Worm (Caenorhabditis elegans) whole organism, mixed stage, embryonic: ENCODE data around the gene smoc-1.

ENCODE experiments used
- blmp-1 ChIP-seq: fragments of 150-350 bp; optimal IDR thresholded peaks from 2 replicates; lab custom pipeline; 2014; ENCODE audit warnings: missing biosample characterization, missing genetic modification characterization
- ceh-39 ChIP-seq: fragments of 150-350 bp; optimal IDR thresholded peaks from 2 replicates; lab custom pipeline; 2014; ENCODE audit warnings: missing biosample characterization, missing genetic modification characterization
- ceh-83 ChIP-seq: fragments of 200-800 bp; sonication (Bioruptor generic); optimal IDR thresholded peaks from 2 replicates; lab custom pipeline; 2018; ENCODE audit warnings: mild to moderate bottlenecking, missing genetic modification characterization, missing compliant biosample characterization
- ces-1 ChIP-seq: fragments of 150-350 bp; optimal IDR thresholded peaks from 2 replicates; lab custom pipeline; 2014; ENCODE audit warnings: missing biosample characterization, missing genetic modification reagents, missing genetic modification characterization
- cnd-1 ChIP-seq: fragments of 200-800 bp; sonication (Bioruptor generic); optimal IDR thresholded peaks from 2 replicates; lab custom pipeline; 2018; ENCODE audit warnings: mild to moderate bottlenecking, missing genetic modification characterization, missing compliant biosample characterization
- drap-1 ChIP-seq: fragments of 200-800 bp; sonication (Bioruptor generic); optimal IDR thresholded peaks from 3 replicates; lab custom pipeline; 2018; ENCODE audit warnings: mild to moderate bottlenecking, missing genetic modification characterization, missing compliant biosample characterization
- elt-3 ChIP-seq: fragments of 150-350 bp; optimal IDR thresholded peaks from 2 replicates; lab custom pipeline; 2014; ENCODE audit warnings: missing biosample characterization, missing genetic modification characterization
- flh-1 ChIP-seq: fragments of 200-800 bp; sonication (Bioruptor generic); optimal IDR thresholded peaks from 2 replicates; lab custom pipeline; 2018; ENCODE audit warnings: mild to moderate bottlenecking, missing genetic modification characterization, moderate library complexity, missing compliant biosample characterization
- ham-2 ChIP-seq: fragments of 200-800 bp; sonication (Bioruptor generic); optimal IDR thresholded peaks from 2 replicates; lab custom pipeline; 2018; ENCODE audit warnings: mild to moderate bottlenecking, missing genetic modification characterization, missing compliant biosample characterization
- hlh-1 ChIP-seq: fragments of 150-350 bp; optimal IDR thresholded peaks from 2 replicates; lab custom pipeline; 2014; ENCODE audit warnings: missing biosample characterization, missing genetic modification reagents, missing genetic modification characterization
- lin-13 ChIP-seq: fragments of 150-350 bp; optimal IDR thresholded peaks from 2 replicates; lab custom pipeline; 2014; ENCODE audit warnings: missing biosample characterization, missing genetic modification characterization
- lin-32 ChIP-seq: fragments of 200-800 bp; sonication (Bioruptor generic); optimal IDR thresholded peaks from 2 replicates; lab custom pipeline; 2018; ENCODE audit warnings: mild to moderate bottlenecking, missing genetic modification characterization, missing compliant biosample characterization
- lsy-2 ChIP-seq: fragments of 150-350 bp; optimal IDR thresholded peaks from 2 replicates; lab custom pipeline; 2014; ENCODE audit warnings: missing biosample characterization, missing genetic modification characterization
- mab-5 ChIP-seq: fragments of 150-350 bp; optimal IDR thresholded peaks from 2 replicates; lab custom pipeline; 2014; ENCODE audit warnings: missing biosample characterization, missing genetic modification characterization
- mep-1 ChIP-seq: fragments of 150-350 bp; optimal IDR thresholded peaks from 2 replicates; lab custom pipeline; 2017; ENCODE audit warnings: missing biosample characterization, missing genetic modification reagents, missing genetic modification characterization, inconsistent platforms
- mls-2 ChIP-seq: sonication (generic microtip); optimal IDR thresholded peaks from 2 replicates; lab custom pipeline; 2016; ENCODE audit warnings: mild to moderate bottlenecking, missing genetic modification characterization, moderate library complexity, missing compliant biosample characterization
- nhr-12 ChIP-seq: fragments of 150-350 bp; optimal IDR thresholded peaks from 2 replicates; lab custom pipeline; 2014; ENCODE audit warnings: missing biosample characterization, missing genetic modification characterization
- nhr-2 ChIP-seq: fragments of 150-350 bp; optimal IDR thresholded peaks from 2 replicates; lab custom pipeline; 2014; ENCODE audit warnings: missing biosample characterization, missing genetic modification characterization
- nhr-237 ChIP-seq: fragments of 150-350 bp; optimal IDR thresholded peaks from 2 replicates; lab custom pipeline; 2014; ENCODE audit warnings: missing biosample characterization, missing genetic modification characterization
- nhr-76 ChIP-seq: sonication (generic microtip); optimal IDR thresholded peaks from 2 replicates; lab custom pipeline; 2017; ENCODE audit warnings: missing biosample characterization, missing genetic modification characterization
- pha-4 ChIP-seq: fragments of 150-350 bp; optimal IDR thresholded peaks from 2 replicates; lab custom pipeline; 2018; ENCODE audit warnings: missing biosample characterization, missing genetic modification reagents, missing genetic modification characterization
- sem-2 ChIP-seq: fragments of 200-800 bp; sonication (Bioruptor generic); optimal IDR thresholded peaks from 2 replicates; lab custom pipeline; 2018; ENCODE audit warnings: mild to moderate bottlenecking, missing genetic modification characterization, missing compliant biosample characterization
- snpc-4 ChIP-seq: fragments of 150-350 bp; optimal IDR thresholded peaks from 2 replicates; lab custom pipeline; 2014; ENCODE audit warnings: missing biosample characterization, missing genetic modification characterization
- sptf-1 ChIP-seq: sonication (generic microtip); optimal IDR thresholded peaks from 2 replicates; lab custom pipeline; 2017; ENCODE audit warnings: mild to moderate bottlenecking, missing genetic modification characterization, moderate library complexity, missing compliant biosample characterization
- tbx-8 ChIP-seq: fragments of 200-800 bp; sonication (Bioruptor generic); optimal IDR thresholded peaks from 2 replicates; lab custom pipeline; 2018; ENCODE audit warnings: mild to moderate bottlenecking, missing genetic modification characterization, moderate library complexity, missing compliant biosample characterization
- unc-120 ChIP-seq: sonication (generic microtip); optimal IDR thresholded peaks from 2 replicates; lab custom pipeline; 2017; ENCODE audit warnings: missing genetic modification characterization, missing compliant biosample characterization; ENCODE audit not compliant: poor library complexity, severe bottlenecking
- unc-39 ChIP-seq: fragments of 150-350 bp; optimal IDR thresholded peaks from 2 replicates; lab custom pipeline; 2014; ENCODE audit warnings: missing biosample characterization, missing genetic modification characterization
- zip-8 ChIP-seq: fragments of 150-350 bp; optimal IDR thresholded peaks from 2 replicates; lab custom pipeline; 2014; ENCODE audit warnings: missing biosample characterization, missing genetic modification characterization
- ztf-11 ChIP-seq: fragments of 150-350 bp; optimal IDR thresholded peaks from 2 replicates; lab custom pipeline; 2014; ENCODE audit warnings: missing biosample characterization, missing genetic modification characterization

Gene smoc-1

DNA sequence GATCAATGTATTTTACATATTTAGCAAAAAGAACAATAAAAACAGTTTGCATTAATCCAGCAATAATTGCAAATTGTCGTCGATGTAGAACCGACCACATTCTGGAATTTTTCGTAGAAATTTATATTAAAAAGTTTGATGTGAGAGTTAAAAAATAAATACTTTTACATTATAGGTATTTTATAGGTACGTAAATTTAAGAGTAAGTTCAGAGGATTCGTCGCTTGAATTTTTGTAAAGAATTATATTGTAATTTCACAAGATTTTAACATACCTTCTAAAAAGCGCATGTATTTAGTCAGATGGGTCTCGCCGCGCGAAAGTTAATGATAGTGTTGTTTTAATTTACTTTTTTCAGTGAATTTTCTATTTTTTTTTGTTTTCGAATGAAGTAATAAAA lies 27.4 kb upstream of the smoc-1 start, which contains the start of gene rhr-2:
rhr-2 (minus strand) TSS at position 101 of the 400 bp plus-strand sequence.
- TF ChIP-seq ces-1 (GFP tag; lab: Kevin White, UChicago), result no peak
- no peak for TF ChIP-seq mab-5 (tag; lab: Kevin White, UChicago)
- TF ChIP-seq nhr-76, result no peak
- no peak for TF ChIP-seq ceh-83 (GFP tag; lab: Kevin White, UChicago)
- TF ChIP-seq lsy-2 (tag; lab: Kevin White, UChicago), result no peak
- TF ChIP-seq sem-2, result no peak
- TF ChIP-seq cnd-1 (tag; lab: Kevin White, UChicago), result no peak
- no peak for TF ChIP-seq flh-1
- no peak for TF ChIP-seq sptf-1 (tag; lab: Kevin White, UChicago)
- no peak for TF ChIP-seq nhr-237 (tag; lab: Kevin White, UChicago)
- TF ChIP-seq drap-1 (GFP tag; lab: Kevin White, UChicago), result no peak

DNA sequence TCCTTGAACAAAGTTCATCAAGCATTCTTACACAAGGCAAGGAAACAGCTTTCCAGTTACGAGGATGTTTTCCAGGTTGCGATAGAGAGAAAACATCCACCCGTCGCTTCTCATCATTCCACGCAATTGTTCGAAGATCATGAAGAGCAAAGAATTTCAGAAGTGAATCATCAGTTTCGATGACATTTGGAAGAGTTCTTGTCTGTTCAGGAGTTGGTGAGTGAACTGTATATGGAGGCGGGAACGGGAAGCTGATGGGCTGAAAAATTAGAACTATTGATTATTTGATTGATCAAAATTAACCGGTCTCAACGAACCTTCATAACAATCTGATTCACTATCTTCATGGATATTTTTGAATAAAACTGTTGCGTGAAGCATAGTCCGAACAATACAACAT lies 25.4 kb upstream of the smoc-1 start:
- TF ChIP-seq mab-5 (tag; lab: Kevin White, UChicago), result no peak
- TF ChIP-seq zip-8 (tag; lab: Kevin White, UChicago), result no peak
- TF ChIP-seq, all 35 proteins: peak for 0

DNA sequence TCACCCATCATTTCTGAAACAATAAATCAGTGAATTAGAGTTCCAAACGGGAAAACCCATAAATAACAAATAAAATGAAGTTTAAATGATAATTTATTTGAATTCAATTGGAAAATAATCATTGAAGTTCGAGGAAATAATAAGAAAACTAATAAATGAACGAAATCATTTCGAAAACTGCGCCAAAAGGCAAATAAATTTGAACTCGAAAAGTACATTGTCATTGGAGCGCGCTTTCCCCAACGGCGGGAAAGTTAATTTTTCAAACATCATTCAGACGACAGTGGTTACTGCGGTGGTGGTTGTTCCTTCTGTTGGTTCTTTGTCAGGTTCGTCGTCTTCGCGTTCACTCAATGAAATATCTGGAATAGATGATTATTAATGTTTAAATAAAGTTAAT lies 24.0 kb upstream of the smoc-1 start, which contains the start of gene npp-22:
npp-22 (minus strand) TSS at position 13 of the 400 bp plus-strand sequence.
- TF ChIP-seq unc-39 (no peak), mep-1 (tag; lab: Kevin White, UChicago) (peak; percentile 58)
- TF ChIP-seq, all 35 proteins: peak for 1

DNA sequence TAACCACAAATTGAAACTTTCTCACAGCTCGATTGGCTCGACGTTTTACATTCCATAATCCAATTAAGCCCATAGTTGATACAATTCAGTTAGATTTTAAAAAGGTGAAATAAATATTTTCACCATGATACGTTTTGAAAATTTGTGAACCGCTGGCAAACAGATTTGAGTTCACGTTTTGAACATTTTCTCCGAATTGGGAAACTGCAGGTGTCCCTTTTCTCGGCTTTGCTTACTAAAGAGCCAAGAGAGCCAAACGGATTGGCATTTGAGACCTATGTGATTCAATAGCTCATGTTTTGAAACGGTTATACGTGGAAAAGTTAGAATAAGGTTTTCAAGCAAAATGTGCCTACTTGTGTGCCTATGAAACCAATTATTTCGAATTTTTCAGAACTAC lies 20.6 kb upstream of the smoc-1 start, which contains the start of gene spe-42:
spe-42 (minus strand) TSS at position 101 of the 400 bp plus-strand sequence.
- TF ChIP-seq nhr-12 (tag; lab: Kevin White, UChicago) (no peak), unc-120 (tag; lab: Kevin White, UChicago) (no peak), snpc-4 (tag; lab: Kevin White, UChicago) (no peak), lsy-2 (tag; lab: Kevin White, UChicago) (no peak), flh-1 (no peak)

DNA sequence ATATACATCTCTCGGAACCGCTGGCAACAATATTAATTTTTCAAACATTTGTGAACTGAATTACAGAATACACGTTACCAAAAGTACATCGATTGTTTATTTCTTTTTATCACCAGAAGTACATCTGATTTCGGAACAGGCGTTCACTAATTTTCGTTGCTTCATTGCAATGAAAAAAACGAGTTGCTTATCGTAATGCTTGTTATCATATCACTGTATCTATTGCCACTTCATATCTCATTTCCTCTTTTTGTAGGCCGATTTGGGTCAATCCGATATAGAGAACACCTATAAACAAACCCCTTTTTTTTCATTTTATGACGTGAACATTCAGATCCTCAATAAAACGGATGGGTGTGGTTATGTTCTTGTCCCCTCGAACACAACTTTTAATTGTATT lies 20.1 kb upstream of the smoc-1 start:
- TF ChIP-seq flh-1, result no peak
- no peak for TF ChIP-seq nhr-12 (tag; lab: Kevin White, UChicago)
- no peak for TF ChIP-seq ceh-39 (tag; lab: Kevin White, UChicago)
- TF ChIP-seq elt-3 (tag; lab: Kevin White, UChicago), result no peak
- TF ChIP-seq nhr-237 (tag; lab: Kevin White, UChicago), result no peak
- no peak for TF ChIP-seq mab-5 (tag; lab: Kevin White, UChicago)
- no peak for TF ChIP-seq hlh-1
- TF ChIP-seq drap-1 (GFP tag; lab: Kevin White, UChicago), result no peak
- no peak for TF ChIP-seq ces-1 (GFP tag; lab: Kevin White, UChicago)
- TF ChIP-seq snpc-4 (tag; lab: Kevin White, UChicago), result no peak
- no peak for TF ChIP-seq nhr-2 (tag; lab: Kevin White, UChicago)
- TF ChIP-seq lin-32, result no peak
- TF ChIP-seq zip-8 (tag; lab: Kevin White, UChicago), result no peak
- TF ChIP-seq sptf-1 (tag; lab: Kevin White, UChicago), result no peak
- no peak for TF ChIP-seq mep-1 (tag; lab: Kevin White, UChicago)
- TF ChIP-seq pha-4 (tag; lab: Kevin White, UChicago), result no peak
- no peak for TF ChIP-seq ham-2 (GFP tag; lab: Kevin White, UChicago)

DNA sequence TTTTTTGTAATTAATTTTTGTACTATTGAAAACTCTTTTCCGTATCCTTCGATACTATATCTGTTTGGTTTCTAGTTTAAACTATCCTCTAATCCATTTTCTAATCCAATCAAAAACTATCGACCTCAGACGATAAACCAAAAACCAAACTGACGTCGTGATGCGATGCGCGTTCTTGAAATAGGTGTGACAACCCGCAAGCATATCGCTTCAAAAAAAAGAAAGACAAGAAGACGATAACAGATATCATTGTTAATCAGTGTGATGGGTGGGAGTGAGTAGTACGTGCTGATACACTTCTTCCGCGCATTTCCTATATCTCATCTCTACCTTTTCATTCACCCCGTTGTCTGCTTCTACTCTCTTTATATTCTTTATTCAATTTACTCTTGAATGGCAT lies 17.6 kb upstream of the smoc-1 start, which contains the start of gene T04F3.1:
T04F3.1 (plus strand) TSS at position 246 of the 400 bp plus-strand sequence.
- TF ChIP-seq mls-2, result no peak
- no peak for TF ChIP-seq lin-13 (tag; lab: Kevin White, UChicago)
- TF ChIP-seq mep-1 (tag; lab: Kevin White, UChicago), result no peak
- no peak for TF ChIP-seq blmp-1 (tag; lab: Kevin White, UChicago)
- no peak for TF ChIP-seq drap-1 (GFP tag; lab: Kevin White, UChicago)
- no peak for TF ChIP-seq ham-2 (GFP tag; lab: Kevin White, UChicago)
- no peak for TF ChIP-seq nhr-12 (tag; lab: Kevin White, UChicago)

DNA sequence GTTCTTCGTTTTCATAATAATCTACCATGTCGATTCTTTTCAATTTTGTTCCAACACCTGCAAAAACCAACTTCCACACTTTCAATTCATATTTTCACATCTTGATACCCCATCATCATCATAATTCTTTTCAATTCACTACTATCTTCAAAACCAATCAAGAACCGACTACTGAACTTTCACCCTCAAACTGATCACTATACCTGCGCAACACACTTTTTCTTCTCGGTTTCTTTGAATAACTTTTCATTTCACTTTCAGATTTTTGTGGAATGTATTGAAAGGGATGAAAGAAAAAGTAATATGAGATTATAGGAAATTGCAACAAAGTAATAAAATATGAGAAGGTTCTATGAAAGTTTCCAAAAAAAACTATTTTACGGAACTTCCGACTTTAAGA lies 16.4 kb upstream of the smoc-1 start:
- no peak for TF ChIP-seq tbx-8 (GFP tag; lab: Kevin White, UChicago)
- TF ChIP-seq flh-1, result no peak
- TF ChIP-seq ztf-11 (tag; lab: Kevin White, UChicago), result no peak
